Fruit fly (Drosophila melanogaster) whole organism, embryonic: ENCODE measurements around the gene CG13667.

Experiments used
- Atf6 ChIP-seq: fragments of 200-800 bp; sonication (Bioruptor generic); IDR thresholded peaks from 2 replicates; pipeline ENCODE4 v1.3.6; 2022; ENCODE audit warnings: missing biosample characterization, missing genetic modification characterization
- CG10543 ChIP-seq: fragments of 200-800 bp; sonication (Bioruptor generic); optimal IDR thresholded peaks from 3 replicates; lab custom pipeline; 2017; ENCODE audit warnings: missing biosample characterization, mild to moderate bottlenecking, missing genetic modification characterization, moderate library complexity
- CG11247 ChIP-seq: fragments of 200-800 bp; sonication (Bioruptor generic); IDR thresholded peaks from 2 replicates; pipeline ENCODE4 v1.3.6; 2022; ENCODE audit warnings: missing biosample characterization, missing genetic modification characterization
- CG12659 ChIP-seq: fragments of 200-800 bp; sonication (Bioruptor generic); optimal IDR thresholded peaks from 3 replicates; lab custom pipeline; 2017; ENCODE audit warnings: mild to moderate bottlenecking, missing biosample characterization, missing genetic modification reagents, missing genetic modification characterization
- CG15696 ChIP-seq: fragments of 200-800 bp; sonication (Bioruptor generic); optimal IDR thresholded peaks from 2 replicates; lab custom pipeline; 2019; ENCODE audit warnings: missing biosample characterization, mild to moderate bottlenecking, missing genetic modification characterization, moderate library complexity
- CG17385 ChIP-seq: fragments of 200-800 bp; sonication (Bioruptor generic); optimal IDR thresholded peaks from 3 replicates; lab custom pipeline; 2018; ENCODE audit warnings: missing biosample characterization, mild to moderate bottlenecking, missing genetic modification characterization
- CG17568 ChIP-seq: fragments of 200-800 bp; sonication (Bioruptor generic); optimal IDR thresholded peaks from 2 replicates; lab custom pipeline; 2018; ENCODE audit warnings: missing biosample characterization, mild to moderate bottlenecking, missing genetic modification characterization, moderate library complexity
- CG17912 ChIP-seq: fragments of 200-800 bp; sonication (Bioruptor generic); optimal IDR thresholded peaks from 2 replicates; lab custom pipeline; 2018; ENCODE audit warnings: missing biosample characterization, mild to moderate bottlenecking, missing genetic modification characterization
- CG2120 ChIP-seq: fragments of 200-800 bp; sonication (Bioruptor generic); optimal IDR thresholded peaks from 3 replicates; lab custom pipeline; 2016; ENCODE audit warnings: missing biosample characterization, missing genetic modification characterization
- CG31224 ChIP-seq: fragments of 200-800 bp; sonication (Bioruptor generic); IDR thresholded peaks from 2 replicates; pipeline ENCODE4 v1.3.6; 2022; ENCODE audit warnings: missing biosample characterization, missing genetic modification characterization
- CG33213 ChIP-seq: fragments of 200-800 bp; sonication (Bioruptor generic); optimal IDR thresholded peaks from 3 replicates; lab custom pipeline; 2016; ENCODE audit warnings: missing biosample characterization, missing genetic modification characterization
- CG34376 ChIP-seq: fragments of 200-800 bp; sonication (Bioruptor generic); optimal IDR thresholded peaks from 2 replicates; lab custom pipeline; 2018; ENCODE audit warnings: missing biosample characterization, mild to moderate bottlenecking, missing genetic modification characterization
- CG4282 ChIP-seq: fragments of 200-800 bp; sonication (Bioruptor generic); optimal IDR thresholded peaks from 2 replicates; lab custom pipeline; 2016; ENCODE audit warnings: missing biosample characterization, missing genetic modification characterization
- CG4730 ChIP-seq: fragments of 200-800 bp; sonication (Bioruptor generic); IDR thresholded peaks from 2 replicates; pipeline ENCODE4 v1.3.6; 2022; ENCODE audit warnings: missing biosample characterization, missing genetic modification characterization
- CG5953 ChIP-seq: fragments of 200-800 bp; sonication (Bioruptor generic); IDR thresholded peaks from 2 replicates; pipeline ENCODE4 v1.3.6; 2022; ENCODE audit warnings: missing biosample characterization, missing genetic modification characterization
- CG6689 ChIP-seq: fragments of 200-800 bp; sonication (Bioruptor generic); IDR thresholded peaks from 2 replicates; pipeline ENCODE4 v1.3.6; 2022; ENCODE audit warnings: missing biosample characterization, missing genetic modification characterization
- CG7372 ChIP-seq: fragments of 200-800 bp; sonication (Bioruptor generic); IDR thresholded peaks from 2 replicates; pipeline ENCODE4 v1.3.6; 2022; ENCODE audit warnings: missing biosample characterization, missing genetic modification characterization
- CG7963 ChIP-seq: fragments of 200-800 bp; sonication (Bioruptor generic); IDR thresholded peaks from 3 replicates; pipeline ENCODE4 v1.3.6; 2022; ENCODE audit warnings: missing biosample characterization, missing genetic modification characterization; ENCODE audit not compliant: partially characterized antibody
- CrebB ChIP-seq: fragments of 200-800 bp; sonication (Bioruptor generic); optimal IDR thresholded peaks from 3 replicates; lab custom pipeline; 2018; ENCODE audit warnings: missing biosample characterization, mild to moderate bottlenecking, missing genetic modification characterization
- D ChIP-seq, 2 experiments: fragments of 200-800 bp in 1 of 2; fragments of >200 bp in 1 of 2; sonication (Bioruptor generic) in 1 of 2; optimal IDR thresholded peaks; 2 replicates in 1 of 2; 3 replicates in 1 of 2; lab custom pipeline; 2017; ENCODE audit warnings: mild to moderate bottlenecking in 1 of 2, missing biosample characterization in 1 of 2, missing genetic modification characterization in 1 of 2, missing genetic modification reagents in 1 of 2
- Dip3 ChIP-seq: fragments of 200-800 bp; sonication (Bioruptor generic); optimal IDR thresholded peaks from 3 replicates; lab custom pipeline; 2016; ENCODE audit warnings: missing biosample characterization, missing genetic modification characterization
- Gug ChIP-seq: fragments of 200-800 bp; sonication (Bioruptor generic); IDR thresholded peaks from 4 replicates; pipeline ENCODE4 v1.3.6; 2022; ENCODE audit warnings: missing biosample characterization, missing genetic modification characterization
- HLH4C ChIP-seq: fragments of 200-800 bp; sonication (Bioruptor generic); IDR thresholded peaks from 3 replicates; pipeline ENCODE4 v1.3.6; 2022; ENCODE audit warnings: missing biosample characterization, missing genetic modification characterization; ENCODE audit not compliant: partially characterized antibody
- Hand ChIP-seq: fragments of 200-800 bp; sonication (Bioruptor generic); optimal IDR thresholded peaks from 2 replicates; lab custom pipeline; 2017; ENCODE audit warnings: mild to moderate bottlenecking, missing biosample characterization, missing genetic modification reagents, missing genetic modification characterization
- Kr ChIP-seq: fragments of 200-800 bp; sonication (Bioruptor generic); optimal IDR thresholded peaks from 2 replicates; lab custom pipeline; 2017; ENCODE audit warnings: missing biosample characterization, mild to moderate bottlenecking, missing genetic modification characterization
- Oli ChIP-seq: fragments of 200-800 bp; sonication (Bioruptor generic); optimal IDR thresholded peaks from 2 replicates; lab custom pipeline; 2018; ENCODE audit warnings: missing biosample characterization, mild to moderate bottlenecking, missing genetic modification characterization, moderate library complexity
- Rx ChIP-seq: fragments of 200-800 bp; sonication (Bioruptor generic); IDR thresholded peaks from 2 replicates; pipeline ENCODE4 v1.3.6; 2022; ENCODE audit warnings: missing biosample characterization, missing genetic modification characterization
- Sry-β ChIP-seq: fragments of 200-800 bp; sonication (Bioruptor generic); optimal IDR thresholded peaks from 2 replicates; lab custom pipeline; 2018; ENCODE audit warnings: missing biosample characterization, mild to moderate bottlenecking, missing genetic modification characterization, moderate library complexity
- Taf1 ChIP-seq: fragments of 200-800 bp; sonication (Bioruptor generic); IDR thresholded peaks from 2 replicates; pipeline ENCODE4 v1.3.6; 2022; ENCODE audit warnings: missing biosample characterization, missing genetic modification characterization
- abd-A ChIP-seq: fragments of 200-800 bp; sonication (Bioruptor generic); optimal IDR thresholded peaks from 3 replicates; lab custom pipeline; 2019; ENCODE audit warnings: missing biosample characterization, mild to moderate bottlenecking, missing genetic modification characterization, moderate library complexity
- az2 ChIP-seq: fragments of 200-800 bp; sonication (Bioruptor generic); optimal IDR thresholded peaks from 3 replicates; lab custom pipeline; 2016; ENCODE audit warnings: missing biosample characterization, missing genetic modification characterization
- cad ChIP-seq: fragments of >200 bp; optimal IDR thresholded peaks from 2 replicates; lab custom pipeline; 2017; ENCODE audit warnings: missing biosample characterization, missing genetic modification characterization
- chn ChIP-seq: fragments of 200-800 bp; sonication (Bioruptor generic); optimal IDR thresholded peaks from 2 replicates; lab custom pipeline; 2016; ENCODE audit warnings: missing biosample characterization, missing genetic modification characterization
- esg ChIP-seq: fragments of 200-800 bp; sonication (Bioruptor generic); conservative IDR thresholded peaks from 2 replicates; pipeline ENCODE4 v1.3.6; 2022; ENCODE audit warnings: missing biosample characterization, missing genetic modification characterization
- fd64A ChIP-seq: fragments of 200-800 bp; sonication (Bioruptor generic); optimal IDR thresholded peaks from 3 replicates; lab custom pipeline; 2018; ENCODE audit warnings: missing biosample characterization, mild to moderate bottlenecking, missing genetic modification characterization
- lab ChIP-seq: fragments of 200-800 bp; sonication (Bioruptor generic); optimal IDR thresholded peaks from 3 replicates; lab custom pipeline; 2017; ENCODE audit warnings: missing biosample characterization, missing genetic modification characterization, mild to moderate bottlenecking, moderate library complexity, missing genetic modification reagents
- lilli ChIP-seq: fragments of 200-800 bp; sonication (Bioruptor generic); optimal IDR thresholded peaks from 3 replicates; lab custom pipeline; 2016; ENCODE audit warnings: missing biosample characterization, missing genetic modification characterization
- lola ChIP-seq, 3 experiments: fragments of >200 bp in 2 of 3; fragments of 200-800 bp in 1 of 3; sonication (Bioruptor generic) in 1 of 3; optimal IDR thresholded peaks; 2 replicates each; lab custom pipeline; 2017 to 2019; ENCODE audit warnings: missing biosample characterization in 3 of 3, missing genetic modification characterization in 3 of 3, mild to moderate bottlenecking in 1 of 3, moderate library complexity in 1 of 3
- nmo ChIP-seq: fragments of 200-800 bp; sonication (Bioruptor generic); optimal IDR thresholded peaks from 2 replicates; lab custom pipeline; 2018; ENCODE audit warnings: missing biosample characterization, mild to moderate bottlenecking, missing genetic modification characterization, moderate library complexity
- prd ChIP-seq, 3 experiments: fragments of >200 bp in 2 of 3; fragments of 200-800 bp in 1 of 3; sonication (Bioruptor generic) in 1 of 3; optimal IDR thresholded peaks in 2 of 3; IDR thresholded peaks in 1 of 3; 2 replicates in 2 of 3; 3 replicates in 1 of 3; pipeline versions ENCODE4 v1.3.6 to Lab custom; 2017 to 2022; ENCODE audit warnings: missing biosample characterization in 1 of 3, missing genetic modification characterization in 1 of 3
- salm ChIP-seq: fragments of 200-800 bp; sonication (Bioruptor generic); optimal IDR thresholded peaks from 2 replicates; lab custom pipeline; 2018; ENCODE audit warnings: missing biosample characterization, mild to moderate bottlenecking, missing genetic modification characterization
- sima ChIP-seq: fragments of 200-800 bp; sonication (Bioruptor generic); optimal IDR thresholded peaks from 2 replicates; lab custom pipeline; 2016; ENCODE audit warnings: missing biosample characterization, missing genetic modification characterization
- tio ChIP-seq: fragments of 200-800 bp; sonication (Bioruptor generic); optimal IDR thresholded peaks from 2 replicates; lab custom pipeline; 2017; ENCODE audit warnings: missing biosample characterization, missing genetic modification characterization, inconsistent platforms
- unpg ChIP-seq: fragments of 200-800 bp; sonication (Bioruptor generic); optimal IDR thresholded peaks from 3 replicates; lab custom pipeline; 2018; ENCODE audit warnings: missing biosample characterization, mild to moderate bottlenecking, missing genetic modification characterization, moderate library complexity
- vnd ChIP-seq: fragments of 200-800 bp; sonication (Bioruptor generic); IDR thresholded peaks from 3 replicates; pipeline ENCODE4 v1.3.6; 2022; ENCODE audit warnings: missing biosample characterization, missing genetic modification characterization; ENCODE audit not compliant: partially characterized antibody
- vvl ChIP-seq: fragments of 200-800 bp; sonication (Bioruptor generic); IDR thresholded peaks from 2 replicates; pipeline ENCODE4 v1.3.6; 2022; ENCODE audit warnings: missing biosample characterization, missing genetic modification characterization
- wor ChIP-seq: fragments of 200-800 bp; sonication (Bioruptor generic); IDR thresholded peaks from 2 replicates; pipeline ENCODE4 v1.3.6; 2022; ENCODE audit warnings: missing biosample characterization, missing genetic modification characterization

CG13667 gene

DNA sequence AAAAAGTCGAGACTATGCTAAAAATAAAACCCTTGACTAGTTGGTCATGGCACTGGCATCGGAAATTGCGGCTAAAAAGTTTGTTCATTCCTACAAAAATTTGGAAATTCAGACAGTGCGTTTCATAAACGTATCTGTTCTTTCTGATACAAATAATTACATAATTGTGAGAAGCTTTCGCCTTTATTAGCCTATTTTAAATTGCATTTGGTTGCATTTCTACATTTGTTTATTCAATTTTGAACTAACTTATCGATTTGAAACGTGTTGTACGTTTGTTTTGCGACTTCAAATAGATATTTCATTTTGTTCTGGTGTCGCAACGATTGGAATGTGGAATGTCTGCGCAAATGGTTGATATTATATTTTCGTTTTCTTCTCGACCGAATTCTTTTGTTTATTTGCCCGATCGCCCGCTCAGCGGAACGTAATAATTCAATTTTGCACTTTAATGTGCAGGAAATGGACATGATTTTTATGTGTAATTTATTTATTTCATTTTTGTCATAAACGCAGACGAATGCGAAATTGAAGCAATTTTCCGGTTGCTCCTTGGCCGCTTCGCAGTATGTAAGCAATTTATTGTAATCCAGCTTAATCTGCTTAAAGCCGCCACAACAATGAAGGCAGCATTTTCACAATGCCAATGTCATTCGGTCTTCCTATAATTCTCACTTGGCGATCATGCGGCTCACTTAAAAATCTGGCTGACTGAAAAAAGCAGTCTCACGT is 41.0 kb downstream of the CG13667 start (continued):
- TF ChIP-seq nmo (GFP tag; lab: Kevin White, UChicago) = peak; percentile 39
- peak; percentile 65 for TF ChIP-seq Atf6
- TF ChIP-seq salm (tag; lab: Kevin White, UChicago) = no peak
- TF ChIP-seq prd (optimal IDR thresholded peaks at IDR 0.05; lab: Kevin White, UChicago) = no peak
- no peak for TF ChIP-seq prd (GFP tag; IDR thresholded peaks at IDR 0.05; lab: Robert Waterston, UW)
- TF ChIP-seq D (optimal IDR thresholded peaks at IDR 0.05; lab: Kevin White, UChicago) = no peak
- no peak for TF ChIP-seq D (GFP tag; optimal IDR thresholded peaks at IDR 0.05; lab: Kevin White, UChicago)
- TF ChIP-seq CG17912 (GFP tag; lab: Kevin White, UChicago) = no peak
- TF ChIP-seq CG17385 (GFP tag; lab: Kevin White, UChicago) = peak; percentile 62
- TF ChIP-seq CG4730 = peak; percentile 13; the same call in 1 of the 2 replicates
- TF ChIP-seq CG11247 (GFP tag; lab: Robert Waterston, UW) = no peak
- TF ChIP-seq unpg (GFP tag; lab: Kevin White, UChicago) = peak; percentile 72
- peak; percentile 31; the same call in 1 of the 2 replicates for TF ChIP-seq CG6689 (GFP tag; lab: Robert Waterston, UW)
- TF ChIP-seq CG7963 (GFP tag; lab: Robert Waterston, UW) = no peak
- no peak for TF ChIP-seq chn (GFP tag; lab: Kevin White, UChicago)
- TF ChIP-seq Rx (GFP tag; lab: Robert Waterston, UW) = no peak; the same call in 1 of the 2 replicates
- TF ChIP-seq lab (GFP tag; lab: Kevin White, UChicago) = peak; percentile 79
- TF ChIP-seq lola (GFP tag; optimal IDR thresholded peaks at IDR 0.05; lab: Kevin White, UChicago) = no peak
- TF ChIP-seq CG15696 (tag; lab: Kevin White, UChicago) = no peak
- TF ChIP-seq Oli (tag; lab: Kevin White, UChicago) = peak; percentile 49
- peak; percentile 22 for TF ChIP-seq CrebB (tag; lab: Kevin White, UChicago)
- no peak for TF ChIP-seq Kr (GFP tag; lab: Kevin White, UChicago)
- TF ChIP-seq fd64A (GFP tag; lab: Kevin White, UChicago) = no peak
- no peak for TF ChIP-seq HLH4C (GFP tag; lab: Robert Waterston, UW)
- no peak for TF ChIP-seq cad (GFP tag; lab: Kevin White, UChicago)
- peak; percentile 15; the same call in 1 of the 4 replicates for TF ChIP-seq Gug
- TF ChIP-seq vnd (GFP tag; lab: Robert Waterston, UW) = no peak
- no peak for TF ChIP-seq Sry-β (GFP tag; lab: Kevin White, UChicago)
- TF ChIP-seq az2 (GFP tag; lab: Kevin White, UChicago) = peak; percentile 50
- no peak; the same call in 1 of the 2 replicates for TF ChIP-seq esg (GFP tag; lab: Robert Waterston, UW)
- no peak; the same call in 1 of the 2 replicates for TF ChIP-seq CG7372 (GFP tag; lab: Robert Waterston, UW)
- peak; percentile 32; the same call in 1 of the 2 replicates for TF ChIP-seq CG31224
- no peak for TF ChIP-seq Taf1 (GFP tag; lab: Robert Waterston, UW)
- peak; percentile 75 for TF ChIP-seq lilli
- TF ChIP-seq CG17568 (GFP tag; lab: Kevin White, UChicago) = peak; percentile 56
- TF ChIP-seq CG4282 (GFP tag; lab: Kevin White, UChicago) = no peak
- peak; percentile 69 for TF ChIP-seq CG12659 (GFP tag; lab: Kevin White, UChicago)
- no peak for TF ChIP-seq CG34376 (GFP tag; lab: Kevin White, UChicago)
- peak; percentile 80 for TF ChIP-seq CG2120 (GFP tag; lab: Kevin White, UChicago)
- TF ChIP-seq abd-A (tag; lab: Kevin White, UChicago) = no peak
- peak; percentile 46 for TF ChIP-seq tio (GFP tag; lab: Kevin White, UChicago)
- no peak for TF ChIP-seq wor (GFP tag; lab: Robert Waterston, UW)
- peak; percentile 65 for TF ChIP-seq CG10543
- no peak for TF ChIP-seq sima (GFP tag; lab: Kevin White, UChicago)
- TF ChIP-seq CG33213 (GFP tag; lab: Kevin White, UChicago) = peak; percentile 29
- peak; percentile 47 for TF ChIP-seq Dip3 (GFP tag; lab: Kevin White, UChicago)
- TF ChIP-seq CG5953 = peak; percentile 13; the same call in 1 of the 2 replicates
- no peak; the same call in 1 of the 2 replicates for TF ChIP-seq vvl
- TF ChIP-seq Hand = peak; percentile 0
